Worm (Caenorhabditis elegans) whole organism, L2 larva: ENCODE data around the gene rpac-19.

Experiments used
- ZK546.5 ChIP-seq: sonication (generic microtip); optimal IDR thresholded peaks from 2 replicates; lab custom pipeline; 2017; ENCODE audit warnings: missing biosample characterization, missing genetic modification characterization
- aly-2 ChIP-seq: fragments of 150-350 bp; optimal IDR thresholded peaks from 2 replicates; lab custom pipeline; 2014; ENCODE audit warnings: missing biosample characterization, missing genetic modification characterization
- ceh-82 ChIP-seq: fragments of 150-350 bp; optimal IDR thresholded peaks from 2 replicates; lab custom pipeline; 2014; ENCODE audit warnings: missing biosample characterization, missing genetic modification characterization
- elt-3 ChIP-seq: sonication (generic microtip); optimal IDR thresholded peaks from 2 replicates; lab custom pipeline; 2017; ENCODE audit warnings: missing biosample characterization, missing genetic modification characterization
- lin-39 ChIP-seq: fragments of 150-350 bp; optimal IDR thresholded peaks from 2 replicates; lab custom pipeline; 2014; ENCODE audit warnings: missing biosample characterization, missing genetic modification reagents, missing genetic modification characterization
- lsy-2 ChIP-seq, 2 experiments: fragments of 150-350 bp in 1 of 2; sonication (generic microtip) in 1 of 2; optimal IDR thresholded peaks; 2 replicates each; lab custom pipeline; 2014 to 2017; ENCODE audit warnings: missing biosample characterization in 2 of 2, missing genetic modification characterization in 2 of 2
- mdl-1 ChIP-seq, 2 experiments: fragments of 150-350 bp in 1 of 2; sonication (generic microtip) in 1 of 2; optimal IDR thresholded peaks; 2 replicates each; lab custom pipeline; 2017; ENCODE audit warnings: missing biosample characterization in 2 of 2, missing genetic modification characterization in 2 of 2
- nhr-11 ChIP-seq: fragments of 150-350 bp; optimal IDR thresholded peaks from 2 replicates; lab custom pipeline; 2014; ENCODE audit warnings: missing biosample characterization, missing genetic modification characterization
- nhr-21 ChIP-seq: fragments of 150-350 bp; optimal IDR thresholded peaks from 2 replicates; lab custom pipeline; 2014; ENCODE audit warnings: missing biosample characterization, missing genetic modification characterization
- nhr-237 ChIP-seq: fragments of 150-350 bp; optimal IDR thresholded peaks from 2 replicates; lab custom pipeline; 2014; ENCODE audit warnings: missing biosample characterization, missing genetic modification characterization
- skn-1 ChIP-seq: sonication (generic microtip); optimal IDR thresholded peaks from 2 replicates; lab custom pipeline; 2017; ENCODE audit warnings: missing biosample characterization, missing genetic modification characterization
- snpc-4 ChIP-seq: fragments of 150-350 bp; optimal IDR thresholded peaks from 2 replicates; lab custom pipeline; 2014; ENCODE audit warnings: missing biosample characterization, missing genetic modification characterization
- unc-39 ChIP-seq: fragments of 150-350 bp; optimal IDR thresholded peaks from 2 replicates; lab custom pipeline; 2014; ENCODE audit warnings: missing biosample characterization, missing genetic modification characterization
- unc-62 ChIP-seq: fragments of 150-350 bp; optimal IDR thresholded peaks from 2 replicates; lab custom pipeline; 2014; ENCODE audit warnings: missing biosample characterization, missing genetic modification reagents, missing genetic modification characterization

- TF ChIP-seq unc-39 (no peak), ceh-82 (tag; lab: Kevin White, UChicago) (no peak), snpc-4 (tag; lab: Kevin White, UChicago) (no peak), skn-1 (tag; lab: Kevin White, UChicago) (no peak), mdl-1 (tag; optimal IDR thresholded peaks at IDR 0.05; lab: Kevin White, UChicago) (no peak), nhr-21 (tag; lab: Kevin White, UChicago) (no peak), ZK546.5 (tag; lab: Kevin White, UChicago) (no peak), unc-62 (GFP tag; lab: Kevin White, UChicago) (no peak), aly-2 (no peak), lsy-2 (tag; optimal IDR thresholded peaks at IDR 0.05; lab: Kevin White, UChicago) (no peak), nhr-11 (tag; lab: Kevin White, UChicago) (no peak), elt-3 (tag; lab: Kevin White, UChicago) (no peak), lin-39 (no peak), nhr-237 (tag; lab: Kevin White, UChicago) (no peak)
Measured at ce11 chrIII:9582240-9582639, 47.4 kb downstream of the rpac-19 start, which contains the start of gene C48B4.3.
